Worm (Caenorhabditis elegans) whole organism, L2 larva: ENCODE measurements around the gene vha-2.

ENCODE experiments used
- ZK546.5 ChIP-seq: sonication (generic microtip); optimal IDR thresholded peaks from 2 replicates; lab custom pipeline; 2017; ENCODE audit warnings: missing biosample characterization, missing genetic modification characterization
- ama-1 ChIP-seq: fragments of 150-350 bp; optimal IDR thresholded peaks from 2 replicates; lab custom pipeline; 2018; ENCODE audit warnings: inconsistent platforms
- nhr-77 ChIP-seq: fragments of 150-350 bp; optimal IDR thresholded peaks from 2 replicates; lab custom pipeline; 2014; ENCODE audit warnings: missing biosample characterization, missing genetic modification characterization

- TF ChIP-seq nhr-77 (no peak), ama-1 (lab: Kevin White, UChicago) (no peak), ZK546.5 (tag; lab: Kevin White, UChicago) (no peak)
Observed at ce11 chrIII:9779080-9779479, 2.9 kb upstream of the vha-2 start.
